Fruit fly (Drosophila melanogaster) whole organism, pupa: ENCODE measurements around the gene CG43321.
A peak's percentile ranks its signal among the peaks of the same experiment; 100 is the strongest.

Experiments used
- CG10348 ChIP-seq: fragments of 200-800 bp; sonication (Bioruptor generic); IDR thresholded peaks from 2 replicates; pipeline ENCODE4 v1.3.6; 2022; ENCODE audit warnings: missing biosample characterization, missing genetic modification characterization
- CG12605 ChIP-seq: fragments of 200-800 bp; sonication (Bioruptor generic); IDR thresholded peaks from 2 replicates; pipeline ENCODE4 v1.3.6; 2022; ENCODE audit warnings: missing biosample characterization, missing genetic modification characterization
- CG13204 ChIP-seq: fragments of 200-800 bp; sonication (Bioruptor generic); optimal IDR thresholded peaks from 2 replicates; lab custom pipeline; 2018; ENCODE audit warnings: missing biosample characterization, mild to moderate bottlenecking, missing genetic modification characterization, moderate library complexity
- CG14655 ChIP-seq: fragments of 200-800 bp; sonication (Bioruptor generic); optimal IDR thresholded peaks from 3 replicates; lab custom pipeline; 2017; ENCODE audit warnings: mild to moderate bottlenecking, missing biosample characterization, missing genetic modification reagents, missing genetic modification characterization
- CG15710 ChIP-seq: fragments of 200-800 bp; sonication (Bioruptor generic); optimal IDR thresholded peaks from 2 replicates; lab custom pipeline; 2018; ENCODE audit warnings: missing biosample characterization, mild to moderate bottlenecking, missing genetic modification characterization, moderate library complexity
- CG17806 ChIP-seq: fragments of 200-800 bp; sonication (Bioruptor generic); optimal IDR thresholded peaks from 2 replicates; lab custom pipeline; 2018; ENCODE audit warnings: missing biosample characterization, mild to moderate bottlenecking, missing genetic modification characterization, moderate library complexity
- CG32121 ChIP-seq: fragments of 200-800 bp; sonication (Bioruptor generic); IDR thresholded peaks from 2 replicates; pipeline ENCODE4 v1.3.6; 2022; ENCODE audit warnings: missing biosample characterization, missing genetic modification characterization
- CG34367 ChIP-seq: fragments of 200-800 bp; sonication (Bioruptor generic); optimal IDR thresholded peaks from 2 replicates; lab custom pipeline; 2018; ENCODE audit warnings: missing biosample characterization, mild to moderate bottlenecking, missing genetic modification characterization
- CG4496 ChIP-seq: fragments of 200-800 bp; sonication (Bioruptor generic); IDR thresholded peaks from 3 replicates; pipeline ENCODE4 v1.3.6; 2022; ENCODE audit warnings: missing biosample characterization, missing genetic modification characterization
- CG8159 ChIP-seq: fragments of 200-800 bp; sonication (Bioruptor generic); optimal IDR thresholded peaks from 3 replicates; lab custom pipeline; 2018; ENCODE audit warnings: missing biosample characterization, mild to moderate bottlenecking, missing genetic modification characterization, moderate library complexity
- CG8301 ChIP-seq: fragments of 200-800 bp; sonication (Bioruptor generic); optimal IDR thresholded peaks from 2 replicates; lab custom pipeline; 2018; ENCODE audit warnings: missing biosample characterization, mild to moderate bottlenecking, missing genetic modification characterization
- CG9948 ChIP-seq: fragments of 200-800 bp; sonication (Bioruptor generic); optimal IDR thresholded peaks from 2 replicates; lab custom pipeline; 2018; ENCODE audit warnings: missing biosample characterization, mild to moderate bottlenecking, missing genetic modification characterization, moderate library complexity
- D1 ChIP-seq: fragments of 200-800 bp; sonication (Bioruptor generic); optimal IDR thresholded peaks from 2 replicates; lab custom pipeline; 2018; ENCODE audit warnings: missing biosample characterization, mild to moderate bottlenecking, missing genetic modification characterization, moderate library complexity
- EcR ChIP-seq: fragments of 200-800 bp; sonication (Bioruptor generic); optimal IDR thresholded peaks from 3 replicates; lab custom pipeline; 2019; ENCODE audit warnings: missing biosample characterization, missing genetic modification characterization, mild to moderate bottlenecking, moderate library complexity, missing genetic modification reagents
- Ets98B ChIP-seq: fragments of 200-800 bp; sonication (Bioruptor generic); IDR thresholded peaks from 2 replicates; pipeline ENCODE4 v1.3.6; 2022; ENCODE audit warnings: missing biosample characterization, missing genetic modification characterization
- Pif1A ChIP-seq: fragments of 200-800 bp; sonication (Bioruptor generic); optimal IDR thresholded peaks from 3 replicates; lab custom pipeline; 2016; ENCODE audit warnings: missing biosample characterization, missing genetic modification characterization
- Pif1B ChIP-seq: fragments of 200-800 bp; sonication (Bioruptor generic); optimal IDR thresholded peaks from 3 replicates; lab custom pipeline; 2016; ENCODE audit warnings: missing biosample characterization, missing genetic modification characterization
- Snoo ChIP-seq: fragments of 200-800 bp; sonication (Bioruptor generic); optimal IDR thresholded peaks from 3 replicates; lab custom pipeline; 2017; ENCODE audit warnings: missing biosample characterization, mild to moderate bottlenecking, missing genetic modification characterization, inconsistent platforms
- fd96Ca ChIP-seq: fragments of 200-800 bp; sonication (Bioruptor generic); IDR thresholded peaks from 3 replicates; pipeline ENCODE4 v1.3.6; 2022; ENCODE audit warnings: missing biosample characterization, missing genetic modification characterization
- gl ChIP-seq: fragments of 200-800 bp; sonication (Bioruptor generic); optimal IDR thresholded peaks from 2 replicates; lab custom pipeline; 2018; ENCODE audit warnings: missing biosample characterization, mild to moderate bottlenecking, missing genetic modification characterization
- rn ChIP-seq: fragments of 200-800 bp; sonication (Bioruptor generic); IDR thresholded peaks from 2 replicates; pipeline ENCODE4 v1.3.6; 2022; ENCODE audit warnings: missing biosample characterization, missing genetic modification characterization

The CG43321 gene

dm6 chr2L:7032517-7032951 lies 20.5 kb downstream of the CG43321 start, which contains the start of the genes Rab30 and Caper:
Gene Rab30, minus strand, starts transcription at chr2L:7032606.
Gene Caper, plus strand, starts transcription at chr2L:7032721.
- peak; percentile 61 for TF ChIP-seq CG4496 (GFP tag; lab: Robert Waterston, UW)
- TF ChIP-seq CG10348 = 0 out of 2 replicates have a peak, but pooled peaks have one; percentile 16
- no peak for TF ChIP-seq CG13204 (GFP tag; lab: Kevin White, UChicago)
- TF ChIP-seq Ets98B (GFP tag; lab: Robert Waterston, UW) = peak; percentile 63

dm6 chr2L:7033100-7033675 lies 21.1 kb downstream of the CG43321 start:
- TF ChIP-seq CG9948 (peak; percentile 30), CG17806 (tag; lab: Kevin White, UChicago) (peak; percentile 34), CG15710 (tag; lab: Kevin White, UChicago) (peak; percentile 27), CG8159 (tag; lab: Kevin White, UChicago) (no peak), rn (GFP tag; lab: Robert Waterston, UW) (no peak), CG10348 (no peak), CG32121 (peak; percentile 74), CG12605 (peak; percentile 63), Ets98B (GFP tag; lab: Robert Waterston, UW) (peak; percentile 71), D1 (peak; percentile 57), gl (tag; lab: Kevin White, UChicago) (peak; percentile 80), Snoo (tag; lab: Kevin White, UChicago) (no peak), CG13204 (GFP tag; lab: Kevin White, UChicago) (no peak), fd96Ca (no peak; the same call in 2 of the 3 replicates), CG34367 (tag; lab: Kevin White, UChicago) (peak; percentile 52), EcR (no peak), CG14655 (GFP tag; lab: Kevin White, UChicago) (no peak), Pif1A (GFP tag; lab: Kevin White, UChicago) (peak; percentile 65), CG4496 (GFP tag; lab: Robert Waterston, UW) (peak; percentile 68), CG8301 (tag; lab: Kevin White, UChicago) (peak; percentile 56), Pif1B (no peak)

dm6 chr2L:7037773-7038327 lies 25.8 kb downstream of the CG43321 start, which contains the start of gene milt:
Gene milt, plus strand, starts transcription at chr2L:7037823.
- TF ChIP-seq CG13204 (GFP tag; lab: Kevin White, UChicago) (no peak), CG4496 (GFP tag; lab: Robert Waterston, UW) (peak; percentile 16; the same call in 1 of the 3 replicates), CG8301 (tag; lab: Kevin White, UChicago) (no peak), rn (GFP tag; lab: Robert Waterston, UW) (no peak), CG9948 (no peak), EcR (no peak)

- TF ChIP-seq EcR (peak; percentile 77), rn (GFP tag; lab: Robert Waterston, UW) (no peak), Ets98B (GFP tag; lab: Robert Waterston, UW) (no peak), CG15710 (tag; lab: Kevin White, UChicago) (no peak)
These were observed 26.6 kb downstream of the CG43321 start for dm6 chr2L:7038404-7039341.

dm6 chr2L:7039342-7039684 lies 27.3 kb downstream of the CG43321 start:
- TF ChIP-seq CG32121 (peak; percentile 77), rn (GFP tag; lab: Robert Waterston, UW) (peak; percentile 30; the same call in 1 of the 2 replicates), CG8159 (tag; lab: Kevin White, UChicago) (peak; percentile 39), CG14655 (GFP tag; lab: Kevin White, UChicago) (peak; percentile 67), D1 (no peak), gl (tag; lab: Kevin White, UChicago) (no peak), CG34367 (tag; lab: Kevin White, UChicago) (no peak), CG12605 (no peak), CG10348 (no peak), EcR (no peak), Pif1B (peak; percentile 17), Pif1A (GFP tag; lab: Kevin White, UChicago) (peak; percentile 71), CG9948 (peak; percentile 49), CG17806 (tag; lab: Kevin White, UChicago) (peak; percentile 33), Snoo (tag; lab: Kevin White, UChicago) (peak; percentile 66), CG15710 (tag; lab: Kevin White, UChicago) (peak; percentile 5), CG13204 (GFP tag; lab: Kevin White, UChicago) (no peak), Ets98B (GFP tag; lab: Robert Waterston, UW) (peak; percentile 67), CG8301 (tag; lab: Kevin White, UChicago) (peak; percentile 58), CG4496 (GFP tag; lab: Robert Waterston, UW) (peak; percentile 78), fd96Ca (peak; percentile 60; the same call in 1 of the 3 replicates)
